Fruit fly (Drosophila melanogaster): Measurements from ENCODE around the gene CG32536.

The CG32536 gene

DNA sequence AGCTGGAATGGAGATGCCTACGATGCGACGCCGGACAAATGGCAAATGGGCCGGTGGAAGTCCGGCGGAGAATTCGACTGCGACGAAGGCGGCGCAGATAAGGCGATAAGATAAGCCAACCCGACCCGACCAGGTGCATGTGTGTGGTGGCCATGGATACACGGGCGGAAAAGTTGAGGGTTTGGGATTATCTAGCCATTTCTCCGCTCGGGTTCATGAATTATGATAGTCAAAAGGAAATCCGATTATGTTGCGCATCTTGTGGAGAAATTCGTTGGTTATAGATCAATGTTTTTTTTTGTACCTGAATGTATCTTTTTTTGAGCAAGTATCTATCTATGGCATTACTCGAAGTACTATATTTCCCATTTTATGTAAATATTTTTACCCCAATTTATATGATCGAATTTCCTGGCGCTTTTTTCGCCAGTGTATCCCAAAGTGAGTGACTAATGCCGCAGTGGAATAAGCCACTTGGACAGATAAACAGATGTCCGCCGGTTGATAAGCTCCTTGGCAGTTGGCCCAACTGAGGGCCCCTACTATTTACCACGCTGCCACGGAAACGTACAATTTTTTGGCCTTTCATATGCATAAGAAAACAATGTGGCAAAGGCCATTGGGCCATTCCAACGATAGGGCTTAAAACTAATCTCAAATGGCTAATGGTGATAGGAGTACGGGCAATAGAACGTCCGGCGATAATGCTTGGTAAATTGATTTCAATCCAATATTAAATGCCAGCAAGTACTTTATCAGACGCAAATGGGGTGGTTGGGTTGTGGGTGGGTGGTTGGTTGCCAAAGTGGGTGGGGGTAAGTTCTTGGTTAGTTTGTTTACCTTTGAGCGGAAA, 29.3 kb downstream of the CG32536 start, which contains the start of gene CG7992 (continued):
- peak; percentile 78 for TF ChIP-seq gro (GFP tag; optimal IDR thresholded peaks at IDR 0.05)
- peak; percentile 31 for TF ChIP-seq CG18476 (GFP tag; optimal IDR thresholded peaks at IDR 0.05)
- TF ChIP-seq grn (GFP tag; optimal IDR thresholded peaks at IDR 0.05): peak; percentile 89
- no peak for TF ChIP-seq ken (GFP tag; IDR thresholded peaks at IDR 0.05)
- TF ChIP-seq CG2202 (tag; optimal IDR thresholded peaks at IDR 0.05): no peak
- TF ChIP-seq Drgx (GFP tag; IDR thresholded peaks at IDR 0.05): peak; percentile 23; the same call in 1 of the 2 replicates
- TF ChIP-seq Dp (GFP tag; optimal IDR thresholded peaks at IDR 0.05): no peak
- peak; percentile 56 for TF ChIP-seq CG13624 (GFP tag; optimal IDR thresholded peaks at IDR 0.05)
- peak; percentile 89 for TF ChIP-seq sens (GFP tag)
- peak; percentile 21 for TF ChIP-seq CG13123 (GFP tag; optimal IDR thresholded peaks at IDR 0.05)
- peak; percentile 79 for TF ChIP-seq gem (tag; optimal IDR thresholded peaks at IDR 0.05)
- TF ChIP-seq C15 (GFP tag; IDR thresholded peaks at IDR 0.05): no peak
- TF ChIP-seq nmo (GFP tag; optimal IDR thresholded peaks at IDR 0.05): peak; percentile 66
- TF ChIP-seq Awh (GFP tag; IDR thresholded peaks at IDR 0.05): no peak
- TF ChIP-seq sisA (GFP tag; IDR thresholded peaks at IDR 0.05): 0 out of 2 replicates have a peak, but pooled peaks have one; percentile 37
- peak; percentile 74 for TF ChIP-seq CHES-1-like (GFP tag; optimal IDR thresholded peaks at IDR 0.05)
- TF ChIP-seq ttk (GFP tag; IDR thresholded peaks at IDR 0.05): 0 out of 2 replicates have a peak, but pooled peaks have one; percentile 23
- peak; percentile 53 for TF ChIP-seq D19B (GFP tag; optimal IDR thresholded peaks at IDR 0.05)
- peak; percentile 58 for TF ChIP-seq Hsf (GFP tag; optimal IDR thresholded peaks at IDR 0.05)
- peak; percentile 76 for TF ChIP-seq sd (tag; optimal IDR thresholded peaks at IDR 0.05)
- TF ChIP-seq fu2 (GFP tag; optimal IDR thresholded peaks at IDR 0.05): peak; percentile 68
- TF ChIP-seq CG3163 (GFP tag; optimal IDR thresholded peaks at IDR 0.05): peak; percentile 34
- TF ChIP-seq BEAF-32 (GFP tag; optimal IDR thresholded peaks at IDR 0.05): no peak
- TF ChIP-seq CG30020 (tag; optimal IDR thresholded peaks at IDR 0.05): no peak
- TF ChIP-seq Hmr (GFP tag; optimal IDR thresholded peaks at IDR 0.05): peak; percentile 75
- peak; percentile 9 for TF ChIP-seq twi (tag; optimal IDR thresholded peaks at IDR 0.05)
- TF ChIP-seq CG34376 (GFP tag; optimal IDR thresholded peaks at IDR 0.05): peak; percentile 97
- TF ChIP-seq so (GFP tag; IDR thresholded peaks at IDR 0.05): peak; percentile 52; the same call in 1 of the 3 replicates
- TF ChIP-seq CG10959 (GFP tag; IDR thresholded peaks at IDR 0.05): no peak
- peak; percentile 4 for TF ChIP-seq CG13894 (tag; optimal IDR thresholded peaks at IDR 0.05)
- TF ChIP-seq scrt (GFP tag; optimal IDR thresholded peaks at IDR 0.05): peak; percentile 49
- peak; percentile 40 for TF ChIP-seq HLH54F (GFP tag; optimal IDR thresholded peaks at IDR 0.05)
- TF ChIP-seq Mrtf (GFP tag; IDR thresholded peaks at IDR 0.05): 0 out of 3 replicates have a peak, but pooled peaks have one; percentile 44
- TF ChIP-seq CG18011 (GFP tag; optimal IDR thresholded peaks at IDR 0.05): peak; percentile 25
- TF ChIP-seq Usf (GFP tag; optimal IDR thresholded peaks at IDR 0.05): peak; percentile 10
- TF ChIP-seq stc (GFP tag; IDR thresholded peaks at IDR 0.05): 0 out of 2 replicates have a peak, but pooled peaks have one; percentile 13
- TF ChIP-seq CG14710 (tag; optimal IDR thresholded peaks at IDR 0.05): peak; percentile 1
- no peak for TF ChIP-seq dati (GFP tag; IDR thresholded peaks at IDR 0.05)
- peak; percentile 48 for TF ChIP-seq CG3847 (GFP tag; IDR thresholded peaks at IDR 0.05)
- no peak for TF ChIP-seq pan (optimal IDR thresholded peaks at IDR 0.05)
- peak in 1 of 2 experiments; percentile 51 for TF ChIP-seq pan (GFP tag; optimal IDR thresholded peaks at IDR 0.05 in 1 of 2, IDR thresholded peaks at IDR 0.05 in 1 of 2)
- peak; percentile 45 for TF ChIP-seq CG18262 (tag; optimal IDR thresholded peaks at IDR 0.05)
- no peak for TF ChIP-seq CG5245 (GFP tag; optimal IDR thresholded peaks at IDR 0.05)
- TF ChIP-seq CTCF (GFP tag; optimal IDR thresholded peaks at IDR 0.05): no peak
- TF ChIP-seq Sry-δ (GFP tag; optimal IDR thresholded peaks at IDR 0.05): peak; percentile 15
- TF ChIP-seq Oli (tag; optimal IDR thresholded peaks at IDR 0.05): peak; percentile 72
- TF ChIP-seq CG7372 (GFP tag; IDR thresholded peaks at IDR 0.05): no peak
- TF ChIP-seq bigmax (GFP tag; optimal IDR thresholded peaks at IDR 0.05): no peak
- TF ChIP-seq CG11456 (GFP tag; IDR thresholded peaks at IDR 0.05): no peak
- peak; percentile 17; the same call in 1 of the 2 replicates for TF ChIP-seq NFAT (GFP tag; IDR thresholded peaks at IDR 0.05)

Measured in whole organism, embryonic.